Worm (Caenorhabditis elegans): ENCODE measurements around the gene dpf-7.

dpf-7 gene

DNA sequence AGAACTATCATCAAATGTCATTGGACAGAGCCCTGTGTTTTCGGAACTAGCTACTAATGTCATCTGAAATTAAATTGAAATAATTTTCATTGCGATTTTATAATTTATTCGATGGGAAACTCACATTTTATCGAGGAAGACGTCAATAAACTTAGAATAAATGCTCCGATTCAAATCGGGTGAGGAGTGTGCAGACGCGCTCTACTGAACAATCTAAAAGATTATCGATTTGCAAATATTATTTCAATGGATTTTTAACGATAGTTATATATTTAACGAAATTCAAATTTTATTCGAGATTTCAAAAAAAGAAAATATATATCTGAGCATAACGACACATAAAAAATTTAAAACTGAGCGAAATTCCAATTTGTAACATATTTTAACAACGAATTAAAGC, 3.3 kb downstream of the dpf-7 start, which contains the start of gene eor-1:
Gene eor-1, minus strand, starts transcription at position 65 of the 400 bp plus-strand sequence.
- TF ChIP-seq ceh-36 (tag; optimal IDR thresholded peaks at IDR 0.05) (no peak), scrt-1 (GFP tag; IDR thresholded peaks at IDR 0.05) (no peak), tbx-37 (GFP tag; conservative IDR thresholded peaks at IDR 0.05) (no peak), ceh-13 (GFP tag; optimal IDR thresholded peaks at IDR 0.05) (no peak), tbx-11 (GFP tag; IDR thresholded peaks at IDR 0.05) (no peak), hmg-4 (GFP tag; optimal IDR thresholded peaks at IDR 0.05) (no peak), ama-1 (optimal IDR thresholded peaks at IDR 0.05) (no peak), B0310.2 (tag; optimal IDR thresholded peaks at IDR 0.05) (no peak), aly-1 (tag; optimal IDR thresholded peaks at IDR 0.05) (no peak), ets-7 (tag; optimal IDR thresholded peaks at IDR 0.05) (no peak), hnd-1 (tag; optimal IDR thresholded peaks at IDR 0.05) (no peak), tra-4 (tag; optimal IDR thresholded peaks at IDR 0.05) (no peak)

DNA sequence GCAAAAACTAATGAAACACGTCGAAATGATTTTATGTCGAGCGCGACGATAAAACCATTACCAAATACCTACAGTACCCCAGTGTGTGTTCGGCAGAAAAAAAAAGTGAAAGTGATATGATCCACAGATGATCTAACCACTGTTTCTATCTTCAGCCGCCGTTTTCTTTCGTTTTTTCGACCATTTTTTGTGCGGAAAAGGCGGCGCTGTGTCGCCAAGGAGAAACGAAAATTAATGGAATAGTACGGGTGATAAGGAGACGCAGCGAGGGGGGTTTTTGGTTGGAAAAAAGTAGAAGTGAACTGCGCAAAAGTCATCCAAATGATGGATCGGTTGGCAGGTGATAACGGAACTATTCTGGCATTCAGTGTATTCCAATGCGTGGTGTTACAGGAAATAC, 7.3 kb downstream of the dpf-7 start:
- TF ChIP-seq flt-1 (GFP tag; IDR thresholded peaks at IDR 0.05) (no peak), ceh-13 (GFP tag; optimal IDR thresholded peaks at IDR 0.05) (no peak), sea-1 (GFP tag; conservative IDR thresholded peaks at IDR 0.05) (no peak), ama-1 (optimal IDR thresholded peaks at IDR 0.05) (no peak), scrt-1 (GFP tag; IDR thresholded peaks at IDR 0.05) (no peak), aly-1 (tag; optimal IDR thresholded peaks at IDR 0.05) (no peak), hnd-1 (tag; optimal IDR thresholded peaks at IDR 0.05) (no peak), hmbx-1 (tag; optimal IDR thresholded peaks at IDR 0.05) (no peak), tra-4 (tag; optimal IDR thresholded peaks at IDR 0.05) (no peak), ceh-36 (tag; optimal IDR thresholded peaks at IDR 0.05) (no peak), F13C5.2 (tag; optimal IDR thresholded peaks at IDR 0.05) (no peak), tbx-37 (GFP tag; conservative IDR thresholded peaks at IDR 0.05) (no peak), ets-7 (tag; optimal IDR thresholded peaks at IDR 0.05) (no peak)

DNA sequence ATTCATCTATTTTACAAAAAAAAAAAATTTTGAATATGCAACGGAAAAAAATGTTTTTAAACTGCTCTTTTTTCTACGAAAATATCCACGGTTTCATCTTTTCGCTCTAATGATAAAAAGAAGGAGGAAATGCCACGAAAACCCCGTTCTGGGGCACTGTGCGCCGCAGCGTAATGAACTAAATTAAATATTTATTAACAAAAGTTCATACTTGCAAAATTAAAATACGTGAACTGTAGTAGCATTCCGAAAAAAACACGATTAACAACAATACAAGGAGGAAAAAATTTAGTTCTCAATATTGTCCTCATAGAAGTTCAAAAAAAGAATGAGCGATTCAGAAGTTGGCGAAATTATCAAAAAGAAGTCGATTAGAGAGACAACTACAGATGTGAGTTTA, 12.9 kb downstream of the dpf-7 start, which contains the start of gene R11E3.1:
Gene R11E3.1, plus strand, starts transcription at position 301 of the 400 bp plus-strand sequence.
- TF ChIP-seq ceh-36 (tag; optimal IDR thresholded peaks at IDR 0.05) = no peak
- TF ChIP-seq scrt-1 (GFP tag; IDR thresholded peaks at IDR 0.05) = no peak
- no peak for TF ChIP-seq F13C5.2 (tag; optimal IDR thresholded peaks at IDR 0.05)
- no peak for TF ChIP-seq ceh-13 (GFP tag; optimal IDR thresholded peaks at IDR 0.05)
- TF ChIP-seq ama-1 (optimal IDR thresholded peaks at IDR 0.05) = no peak
- TF ChIP-seq hnd-1 (tag; optimal IDR thresholded peaks at IDR 0.05) = no peak
- no peak for TF ChIP-seq tbx-37 (GFP tag; conservative IDR thresholded peaks at IDR 0.05)
- TF ChIP-seq flt-1 (GFP tag; IDR thresholded peaks at IDR 0.05) = no peak
- no peak for TF ChIP-seq hmbx-1 (tag; optimal IDR thresholded peaks at IDR 0.05)
- no peak for TF ChIP-seq ets-7 (tag; optimal IDR thresholded peaks at IDR 0.05)
- no peak for TF ChIP-seq pes-1 (GFP tag; IDR thresholded peaks at IDR 0.05)
- TF ChIP-seq tra-4 (tag; optimal IDR thresholded peaks at IDR 0.05) = no peak
- TF ChIP-seq B0310.2 (tag; optimal IDR thresholded peaks at IDR 0.05) = no peak
- TF ChIP-seq sea-1 (GFP tag; conservative IDR thresholded peaks at IDR 0.05) = no peak
- no peak for TF ChIP-seq tbx-11 (GFP tag; IDR thresholded peaks at IDR 0.05)

DNA sequence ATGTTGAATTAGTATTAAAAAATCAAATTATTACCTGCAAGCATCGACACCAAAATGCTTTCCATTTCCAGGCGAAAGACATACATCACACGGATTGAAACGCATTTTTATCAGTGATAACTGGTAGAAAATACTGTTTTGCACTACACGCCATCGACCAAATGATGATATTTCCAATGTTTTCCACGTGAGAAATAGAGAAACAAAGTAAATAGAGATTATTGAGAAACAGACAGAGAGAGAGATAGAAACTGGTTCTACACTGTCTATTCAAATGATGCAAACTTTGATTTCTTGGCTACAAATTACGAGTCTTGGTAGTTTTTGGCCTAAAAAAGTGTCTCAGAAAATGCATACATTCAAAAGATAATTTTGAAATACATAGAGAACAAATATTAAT, 14.1 kb downstream of the dpf-7 start, which contains the start of gene nhr-104:
Gene nhr-104, minus strand, starts transcription at position 361 of the 400 bp plus-strand sequence.
- TF ChIP-seq pes-1 (GFP tag; IDR thresholded peaks at IDR 0.05) (no peak), hmbx-1 (tag; optimal IDR thresholded peaks at IDR 0.05) (no peak), ets-7 (tag; optimal IDR thresholded peaks at IDR 0.05) (no peak), F13C5.2 (tag; optimal IDR thresholded peaks at IDR 0.05) (no peak), tbx-37 (GFP tag; conservative IDR thresholded peaks at IDR 0.05) (no peak), tra-4 (tag; optimal IDR thresholded peaks at IDR 0.05) (no peak)

DNA sequence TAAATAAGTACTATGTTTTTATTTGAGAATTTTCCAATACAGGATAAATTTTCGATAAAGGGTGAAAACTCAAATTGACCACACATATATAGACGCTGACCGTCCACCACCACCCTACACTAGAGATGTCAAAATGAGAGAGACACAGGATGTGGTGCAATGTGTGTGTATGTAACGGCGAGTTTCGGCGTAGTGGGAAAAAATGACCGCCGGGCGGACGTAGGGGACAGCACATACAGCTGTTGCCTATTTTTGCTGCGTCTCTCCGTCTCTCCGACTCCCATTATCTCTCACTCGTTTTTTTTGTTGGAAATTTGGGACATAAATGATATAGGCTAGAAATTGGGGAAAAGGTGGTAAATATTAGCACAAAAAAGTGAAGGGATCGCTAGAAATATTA, 21.3 kb downstream of the dpf-7 start:
- peak; percentile 18 for TF ChIP-seq F13C5.2 (tag; optimal IDR thresholded peaks at IDR 0.05)
- TF ChIP-seq hnd-1 (tag; optimal IDR thresholded peaks at IDR 0.05) = no peak
- no peak for TF ChIP-seq ama-1 (optimal IDR thresholded peaks at IDR 0.05)
- TF ChIP-seq sea-1 (GFP tag; conservative IDR thresholded peaks at IDR 0.05) = no peak
- TF ChIP-seq hmbx-1 (tag; optimal IDR thresholded peaks at IDR 0.05) = no peak
- TF ChIP-seq tra-4 (tag; optimal IDR thresholded peaks at IDR 0.05) = no peak
- TF ChIP-seq B0310.2 (tag; optimal IDR thresholded peaks at IDR 0.05) = no peak
- no peak for TF ChIP-seq flt-1 (GFP tag; IDR thresholded peaks at IDR 0.05)
- no peak for TF ChIP-seq scrt-1 (GFP tag; IDR thresholded peaks at IDR 0.05)
- TF ChIP-seq ets-7 (tag; optimal IDR thresholded peaks at IDR 0.05) = no peak
- TF ChIP-seq ceh-13 (GFP tag; optimal IDR thresholded peaks at IDR 0.05) = no peak
- no peak for TF ChIP-seq tbx-37 (GFP tag; conservative IDR thresholded peaks at IDR 0.05)
- TF ChIP-seq hmg-4 (GFP tag; optimal IDR thresholded peaks at IDR 0.05) = peak; percentile 55
- TF ChIP-seq tbx-11 (GFP tag; IDR thresholded peaks at IDR 0.05) = no peak
- TF ChIP-seq ceh-36 (tag; optimal IDR thresholded peaks at IDR 0.05) = no peak
- no peak for TF ChIP-seq pes-1 (GFP tag; IDR thresholded peaks at IDR 0.05)
- TF ChIP-seq aly-1 (tag; optimal IDR thresholded peaks at IDR 0.05) = no peak

DNA sequence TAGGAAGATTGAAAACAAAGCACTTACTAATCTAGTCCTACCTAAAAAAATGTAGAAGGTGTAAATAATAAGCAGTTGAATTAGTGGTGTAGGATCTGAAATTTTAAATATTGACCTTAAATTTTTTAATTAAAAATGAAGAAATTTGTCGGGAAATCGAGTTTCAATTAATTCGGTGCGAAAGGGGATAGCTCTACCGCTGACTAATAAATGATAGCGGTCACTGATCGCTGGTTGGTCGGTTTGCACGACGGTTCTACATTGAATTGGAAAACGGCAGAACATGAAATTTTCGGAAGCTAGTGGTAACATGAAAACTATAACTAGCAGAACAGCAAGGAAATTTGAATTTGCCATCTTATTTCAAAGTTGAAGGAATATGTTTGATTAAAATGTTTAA, 22.3 kb downstream of the dpf-7 start, which contains the start of gene set-15:
Gene set-15, minus strand, starts transcription at position 101 of the 400 bp plus-strand sequence.
- TF ChIP-seq tra-4 (tag; optimal IDR thresholded peaks at IDR 0.05) (no peak), tbx-11 (GFP tag; IDR thresholded peaks at IDR 0.05) (no peak), hmg-4 (GFP tag; optimal IDR thresholded peaks at IDR 0.05) (no peak), sea-1 (GFP tag; conservative IDR thresholded peaks at IDR 0.05) (no peak), tbx-37 (GFP tag; conservative IDR thresholded peaks at IDR 0.05) (no peak), scrt-1 (GFP tag; IDR thresholded peaks at IDR 0.05) (no peak), B0310.2 (tag; optimal IDR thresholded peaks at IDR 0.05) (no peak), aly-1 (tag; optimal IDR thresholded peaks at IDR 0.05) (no peak), ceh-13 (GFP tag; optimal IDR thresholded peaks at IDR 0.05) (no peak), F13C5.2 (tag; optimal IDR thresholded peaks at IDR 0.05) (no peak)

DNA sequence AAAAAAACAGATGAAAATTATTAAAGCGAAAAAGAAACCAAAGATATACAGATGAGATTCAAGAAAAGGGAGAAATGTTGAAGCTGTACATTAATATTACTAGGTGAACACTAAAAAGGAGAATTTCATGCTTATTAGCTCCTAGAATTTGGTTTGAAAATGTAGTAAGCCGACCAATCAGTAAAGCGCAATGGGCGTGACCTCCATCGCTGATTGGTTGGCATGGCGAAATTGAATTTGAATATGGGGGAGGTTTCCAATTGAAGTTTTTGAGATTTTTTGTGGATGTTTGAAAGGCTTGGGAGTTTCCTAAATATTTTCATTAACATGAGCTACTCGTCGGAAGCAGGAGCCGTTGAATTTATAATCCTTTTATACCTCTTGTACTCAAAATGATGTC, 25.9 kb downstream of the dpf-7 start:
- TF ChIP-seq sea-1 (GFP tag; conservative IDR thresholded peaks at IDR 0.05) (no peak), flt-1 (GFP tag; IDR thresholded peaks at IDR 0.05) (no peak)

DNA sequence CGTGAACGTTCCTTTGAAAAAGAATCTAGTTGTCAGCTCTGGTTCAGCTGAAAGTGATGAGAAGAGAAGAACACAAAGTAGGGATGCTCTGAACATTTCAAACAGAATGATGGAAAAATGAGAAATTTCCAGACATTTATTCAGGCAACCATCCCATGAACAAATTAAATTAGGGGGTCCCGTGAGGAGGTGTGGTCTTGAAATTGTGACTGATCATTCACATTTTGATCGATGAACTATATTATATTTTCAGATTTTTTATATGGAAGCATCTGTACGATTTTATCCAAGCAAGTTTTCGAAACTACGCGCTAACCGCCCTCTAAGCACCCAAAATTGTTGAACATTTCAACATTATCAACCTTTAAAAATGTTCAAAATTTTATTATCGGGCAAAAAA, 26.4 kb downstream of the dpf-7 start, which contains the start of gene R11E3.19:
Gene R11E3.19, minus strand, starts transcription at position 101 of the 400 bp plus-strand sequence.
- TF ChIP-seq tbx-37 (GFP tag; conservative IDR thresholded peaks at IDR 0.05) = no peak
- TF ChIP-seq ets-7 (tag; optimal IDR thresholded peaks at IDR 0.05) = no peak
- TF ChIP-seq aly-1 (tag; optimal IDR thresholded peaks at IDR 0.05) = no peak
